Worm (Caenorhabditis elegans): ENCODE results near the gene Y43C5A.7.

Gene Y43C5A.7

ce11 chrIV:10296036-10296435, 19.0 kb downstream of the Y43C5A.7 start:
- no peak for TF ChIP-seq lir-1 (GFP tag; conservative IDR thresholded peaks at IDR 0.05)

DNA sequence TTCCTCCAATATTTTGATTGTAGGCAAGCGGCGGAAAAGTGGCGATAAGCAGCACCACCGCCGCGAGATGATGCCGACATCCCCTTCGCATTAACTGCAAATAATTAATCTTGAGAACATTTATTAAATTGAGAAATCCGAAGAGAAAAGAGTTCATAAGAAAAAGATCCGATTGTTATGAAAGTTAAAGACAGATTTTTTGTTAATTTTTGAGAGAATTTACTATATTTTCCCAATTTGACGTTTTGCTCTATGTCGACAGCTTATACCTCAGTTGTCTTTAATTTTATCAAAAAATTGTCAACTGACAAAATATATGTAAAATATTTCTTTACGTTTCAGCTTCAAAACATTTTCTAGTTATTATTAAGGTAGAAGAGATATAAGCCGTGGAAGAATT, 25.1 kb downstream of the Y43C5A.7 start, which contains the start of gene R09E10.5:
Gene R09E10.5, minus strand, starts transcription at position 101 of the 400 bp plus-strand sequence.
- TF ChIP-seq bed-1 (GFP tag; IDR thresholded peaks at IDR 0.05), result no peak

DNA sequence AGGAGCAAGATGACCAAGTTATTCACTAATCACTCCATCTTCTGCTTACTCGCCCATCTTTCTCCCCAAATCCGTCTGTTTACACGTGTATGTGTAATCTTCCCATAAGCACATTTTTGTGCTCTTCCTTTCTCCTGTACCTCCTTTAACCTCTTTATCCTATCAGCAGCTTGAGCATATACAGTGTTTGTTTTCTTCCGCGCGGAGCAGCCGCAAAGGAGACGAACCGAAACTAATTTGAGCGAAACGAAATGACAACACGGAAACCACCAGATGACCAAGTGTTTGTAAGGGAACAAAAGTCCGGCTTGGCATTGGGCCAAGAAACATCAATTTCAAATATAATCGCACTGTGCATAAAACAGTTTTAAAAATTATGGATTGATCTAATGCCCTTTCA, 27.3 kb downstream of the Y43C5A.7 start:
- TF ChIP-seq madf-10 (tag; optimal IDR thresholded peaks at IDR 0.05) (no peak), zim-3 (tag; optimal IDR thresholded peaks at IDR 0.05) (no peak), ztf-26 (tag; optimal IDR thresholded peaks at IDR 0.05) (no peak), Y53G8AR.9 (GFP tag; conservative IDR thresholded peaks at IDR 0.05) (no peak), B0261.1 (tag; optimal IDR thresholded peaks at IDR 0.05) (no peak), hmg-20 (GFP tag; IDR thresholded peaks at IDR 0.05) (no peak), ztf-3 (GFP tag; optimal IDR thresholded peaks at IDR 0.05) (no peak), nhr-120 (GFP tag; IDR thresholded peaks at IDR 0.05) (no peak), lsy-27 (tag; optimal IDR thresholded peaks at IDR 0.05; ENCODE audit: borderline replicate concordance, insufficient read depth) (no peak), ztf-22 (GFP tag; optimal IDR thresholded peaks at IDR 0.05) (no peak), ceh-79 (tag; optimal IDR thresholded peaks at IDR 0.05) (no peak), egl-44 (GFP tag; IDR thresholded peaks at IDR 0.05) (no peak), nhr-90 (tag; optimal IDR thresholded peaks at IDR 0.05) (no peak), zfh-2 (GFP tag; conservative IDR thresholded peaks at IDR 0.05) (no peak)

DNA sequence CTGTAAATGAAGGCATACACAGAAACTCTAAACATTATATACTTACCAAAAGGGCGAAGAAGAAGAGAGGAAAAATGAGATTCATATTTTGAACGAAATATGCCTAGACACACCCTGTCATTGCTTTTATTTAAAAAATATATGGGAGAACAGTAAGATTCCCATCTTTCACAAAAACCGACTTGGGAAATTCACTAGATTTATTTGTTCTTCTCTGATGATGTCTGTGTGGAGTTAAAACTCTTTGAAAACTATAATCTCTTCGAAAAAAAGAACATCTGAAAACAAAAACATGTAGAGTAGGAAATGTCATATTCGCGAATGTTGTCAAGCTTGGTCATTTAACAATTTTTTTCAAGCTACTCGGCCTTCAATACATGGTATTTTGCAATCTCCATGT, 33.3 kb downstream of the Y43C5A.7 start, which contains the start of gene R09E10.8:
Gene R09E10.8, minus strand, starts transcription at position 101 of the 400 bp plus-strand sequence.
- TF ChIP-seq ztf-6 (GFP tag; IDR thresholded peaks at IDR 0.05) (no peak), Y67H2A.10 (GFP tag; conservative IDR thresholded peaks at IDR 0.05) (no peak), tbp1 (GFP tag; optimal IDR thresholded peaks at IDR 0.05) (no peak), let-526 (GFP tag; IDR thresholded peaks at IDR 0.05) (no peak)

DNA sequence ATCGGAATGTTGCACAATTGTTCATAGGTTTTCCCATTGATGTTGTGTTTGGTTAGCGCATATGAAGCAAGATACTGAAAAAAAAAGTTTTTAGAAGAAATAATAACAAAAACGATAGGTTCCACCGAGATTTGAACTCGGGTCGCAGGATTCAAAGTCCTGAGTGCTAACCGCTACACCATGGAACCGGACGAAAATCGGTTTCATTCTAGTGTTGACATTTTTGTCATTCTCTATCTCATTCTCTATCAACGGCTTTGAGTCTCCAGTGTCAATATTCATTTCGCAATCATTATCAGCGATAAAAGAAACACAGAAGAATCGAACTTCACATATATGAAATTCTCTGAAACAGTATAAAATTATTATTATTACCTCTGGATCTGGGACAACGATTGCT, 34.1 kb downstream of the Y43C5A.7 start:
- TF ChIP-seq nhr-27 (tag; optimal IDR thresholded peaks at IDR 0.05), result no peak
- peak; percentile 58 for TF ChIP-seq ZK185.1 (tag; optimal IDR thresholded peaks at IDR 0.05; ENCODE audit: poor library complexity, severe bottlenecking)
- TF ChIP-seq snpc-1.1 (tag; optimal IDR thresholded peaks at IDR 0.05; ENCODE audit: insufficient read depth), result peak; percentile 54
- TF ChIP-seq F49E8.2 (tag; optimal IDR thresholded peaks at IDR 0.05; ENCODE audit: insufficient read depth), result no peak
- TF ChIP-seq die-1 (tag; optimal IDR thresholded peaks at IDR 0.05), result peak; percentile 51
- TF ChIP-seq B0261.1 (tag; optimal IDR thresholded peaks at IDR 0.05), result peak; percentile 74
- peak; percentile 35 for TF ChIP-seq mxl-1 (tag; optimal IDR thresholded peaks at IDR 0.05)
- no peak for TF ChIP-seq efl-1 (GFP tag; optimal IDR thresholded peaks at IDR 0.05)
- 0 out of 2 replicates have a peak, but pooled peaks have one; percentile 16 for TF ChIP-seq D2030.7 (GFP tag; IDR thresholded peaks at IDR 0.05)
- no peak for TF ChIP-seq ceh-27 (GFP tag; optimal IDR thresholded peaks at IDR 0.05)
- TF ChIP-seq Y95B8A.8 (GFP tag; IDR thresholded peaks at IDR 0.05), result 0 out of 2 replicates have a peak, but pooled peaks have one; percentile 26
- TF ChIP-seq nhr-90 (tag; optimal IDR thresholded peaks at IDR 0.05), result peak; percentile 37
- TF ChIP-seq B0019.2 (GFP tag; conservative IDR thresholded peaks at IDR 0.05), result no peak
- no peak for TF ChIP-seq unc-130 (GFP tag; optimal IDR thresholded peaks at IDR 0.05)
- TF ChIP-seq rpc-1 (optimal IDR thresholded peaks at IDR 0.05), result peak; percentile 73
- peak; percentile 93 for TF ChIP-seq rpc-1 (tag; optimal IDR thresholded peaks at IDR 0.05)
- TF ChIP-seq madf-3 (GFP tag; IDR thresholded peaks at IDR 0.05), result no peak
- no peak for TF ChIP-seq lin-35 (GFP tag; optimal IDR thresholded peaks at IDR 0.05)
- peak; percentile 68 for TF ChIP-seq him-1 (tag; optimal IDR thresholded peaks at IDR 0.05)
- TF ChIP-seq ztf-18 (tag; optimal IDR thresholded peaks at IDR 0.05), result peak; percentile 8
- TF ChIP-seq pbrm-1 (GFP tag; IDR thresholded peaks at IDR 0.05), result peak; percentile 51; the same call in 1 of the 2 replicates
- peak; percentile 71; the same call in 1 of the 2 replicates for TF ChIP-seq lin-26 (GFP tag; IDR thresholded peaks at IDR 0.05)
- TF ChIP-seq tbp1 (GFP tag; optimal IDR thresholded peaks at IDR 0.05), result peak; percentile 92
- no peak for TF ChIP-seq F22D6.2 (tag; optimal IDR thresholded peaks at IDR 0.05)
- TF ChIP-seq zim-3 (tag; optimal IDR thresholded peaks at IDR 0.05), result no peak
